Worm (Caenorhabditis elegans): Measurements from ENCODE around the gene bath-28.

- TF ChIP-seq F13C5.2 (tag; optimal IDR thresholded peaks at IDR 0.05) (no peak), aly-1 (tag; optimal IDR thresholded peaks at IDR 0.05) (no peak), pes-1 (GFP tag; IDR thresholded peaks at IDR 0.05) (no peak), flt-1 (GFP tag; IDR thresholded peaks at IDR 0.05) (no peak), scrt-1 (GFP tag; IDR thresholded peaks at IDR 0.05) (no peak), tbx-11 (GFP tag; IDR thresholded peaks at IDR 0.05) (no peak), sea-1 (GFP tag; conservative IDR thresholded peaks at IDR 0.05) (no peak), tbx-37 (GFP tag; conservative IDR thresholded peaks at IDR 0.05) (no peak)
These were observed 46.9 kb downstream of the bath-28 start, which contains the start of gene btb-18 for ce11 chrII:3297914-3298313.

Measured in whole organism, early embryonic.